Worm (Caenorhabditis elegans): ENCODE data around the gene F37B4.10.

F37B4.10 gene

ce11 chrV:2830817-2831216 lies 46.6 kb downstream of the F37B4.10 start, which contains the start of gene srw-2:
srw-2 (plus strand) TSS chrV:2830878.
- no peak for TF ChIP-seq ceh-43 (GFP tag; optimal IDR thresholded peaks at IDR 0.05)
- TF ChIP-seq bed-3 (GFP tag; optimal IDR thresholded peaks at IDR 0.05) = no peak
- no peak for TF ChIP-seq ztf-11 (tag; optimal IDR thresholded peaks at IDR 0.05)
- no peak for TF ChIP-seq nhr-2 (tag; optimal IDR thresholded peaks at IDR 0.05)
- no peak for TF ChIP-seq flh-1 (GFP tag; optimal IDR thresholded peaks at IDR 0.05)
- no peak for TF ChIP-seq nhr-12 (tag; optimal IDR thresholded peaks at IDR 0.05)
- no peak for TF ChIP-seq unc-62 (GFP tag; optimal IDR thresholded peaks at IDR 0.05)
- TF ChIP-seq blmp-1 (tag; optimal IDR thresholded peaks at IDR 0.05) = no peak
- TF ChIP-seq drap-1 (GFP tag; optimal IDR thresholded peaks at IDR 0.05) = no peak
- TF ChIP-seq mab-5 (tag; optimal IDR thresholded peaks at IDR 0.05) = no peak
- TF ChIP-seq nhr-28 (tag; optimal IDR thresholded peaks at IDR 0.05) = no peak
- no peak for TF ChIP-seq ceh-39 (tag; optimal IDR thresholded peaks at IDR 0.05)
- TF ChIP-seq elt-3 (tag; optimal IDR thresholded peaks at IDR 0.05) = no peak
- no peak for TF ChIP-seq sem-2 (GFP tag; optimal IDR thresholded peaks at IDR 0.05)
- TF ChIP-seq unc-120 (tag; optimal IDR thresholded peaks at IDR 0.05; ENCODE audit: poor library complexity, severe bottlenecking) = no peak

DNA sequence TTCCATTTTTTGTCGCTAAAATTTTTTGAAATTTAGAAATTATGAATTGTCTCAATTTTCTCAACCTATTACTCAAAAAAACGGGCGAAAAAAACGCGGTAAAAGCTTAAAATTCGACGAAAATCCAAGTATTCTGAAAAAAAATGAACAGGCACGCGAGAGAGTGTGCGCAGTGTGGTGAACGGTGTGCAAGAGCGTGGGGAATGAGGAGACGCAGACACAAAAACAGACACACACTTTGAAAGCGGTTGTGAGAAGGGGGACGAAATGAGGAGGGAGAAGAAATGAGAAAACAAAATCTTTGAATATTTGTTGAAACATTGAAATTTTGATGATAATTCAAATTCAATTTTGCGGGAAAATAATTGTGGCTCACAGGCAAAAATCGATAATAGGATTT lies 50.6 kb downstream of the F37B4.10 start, which contains the start of gene T03D3.5:
Gene T03D3.5 (minus strand): TSS at position 21 of the 400 bp plus-strand sequence.
- TF ChIP-seq lin-32 (GFP tag; optimal IDR thresholded peaks at IDR 0.05) (no peak), ces-1 (GFP tag; optimal IDR thresholded peaks at IDR 0.05) (peak; percentile 33), lin-13 (tag; optimal IDR thresholded peaks at IDR 0.05) (no peak)

- TF ChIP-seq ham-2 (GFP tag; optimal IDR thresholded peaks at IDR 0.05) (peak; percentile 64), mls-2 (tag; optimal IDR thresholded peaks at IDR 0.05) (no peak)
Observed at ce11 chrV:2825978-2826377, 51.4 kb downstream of the F37B4.10 start.

Data from whole organism, mixed stage, embryonic.